Worm (Caenorhabditis elegans) whole organism, L2 larva: ENCODE data around the gene oig-2.

Source experiments
- C34F6.9 ChIP-seq: fragments of 150-350 bp; optimal IDR thresholded peaks from 2 replicates; lab custom pipeline; 2014; ENCODE audit warnings: missing biosample characterization, missing genetic modification characterization
- R02D3.7 ChIP-seq: fragments of 150-350 bp; optimal IDR thresholded peaks from 2 replicates; lab custom pipeline; 2014; ENCODE audit warnings: missing biosample characterization, missing genetic modification characterization
- ZK546.5 ChIP-seq: sonication (generic microtip); optimal IDR thresholded peaks from 2 replicates; lab custom pipeline; 2017; ENCODE audit warnings: missing biosample characterization, missing genetic modification characterization
- alr-1 ChIP-seq: fragments of 150-350 bp; optimal IDR thresholded peaks from 2 replicates; lab custom pipeline; 2014; ENCODE audit warnings: missing biosample characterization, missing genetic modification characterization
- ama-1 ChIP-seq: fragments of 150-350 bp; optimal IDR thresholded peaks from 2 replicates; lab custom pipeline; 2018; ENCODE audit warnings: inconsistent platforms
- blmp-1 ChIP-seq: sonication (generic microtip); optimal IDR thresholded peaks from 2 replicates; lab custom pipeline; 2017; ENCODE audit warnings: missing genetic modification characterization, mild to moderate bottlenecking, missing compliant biosample characterization, antibody characterized with exemption, moderate library complexity; ENCODE audit not compliant: insufficient read depth
- ceh-16 ChIP-seq: fragments of 150-350 bp; optimal IDR thresholded peaks from 2 replicates; lab custom pipeline; 2014; ENCODE audit warnings: missing biosample characterization, missing genetic modification characterization
- ceh-82 ChIP-seq: fragments of 150-350 bp; optimal IDR thresholded peaks from 2 replicates; lab custom pipeline; 2014; ENCODE audit warnings: missing biosample characterization, missing genetic modification characterization
- crh-2 ChIP-seq: sonication (generic microtip); optimal IDR thresholded peaks from 2 replicates; lab custom pipeline; 2017; ENCODE audit warnings: missing biosample characterization, missing genetic modification characterization
- dmd-4 ChIP-seq: sonication (generic microtip); optimal IDR thresholded peaks from 2 replicates; lab custom pipeline; 2017; ENCODE audit warnings: missing biosample characterization, missing genetic modification characterization
- egl-27 ChIP-seq: sonication (generic microtip); optimal IDR thresholded peaks from 3 replicates; lab custom pipeline; 2017; ENCODE audit warnings: missing biosample characterization, missing genetic modification reagents, missing genetic modification characterization
- elt-1 ChIP-seq: fragments of 150-350 bp; optimal IDR thresholded peaks from 2 replicates; lab custom pipeline; 2014; ENCODE audit warnings: missing biosample characterization, missing genetic modification characterization
- elt-3 ChIP-seq: sonication (generic microtip); optimal IDR thresholded peaks from 2 replicates; lab custom pipeline; 2017; ENCODE audit warnings: missing biosample characterization, missing genetic modification characterization
- lin-39 ChIP-seq: fragments of 150-350 bp; optimal IDR thresholded peaks from 2 replicates; lab custom pipeline; 2014; ENCODE audit warnings: missing biosample characterization, missing genetic modification reagents, missing genetic modification characterization
- lsy-2 ChIP-seq, 2 experiments: fragments of 150-350 bp in 1 of 2; sonication (generic microtip) in 1 of 2; optimal IDR thresholded peaks; 2 replicates each; lab custom pipeline; 2014 to 2017; ENCODE audit warnings: missing biosample characterization in 2 of 2, missing genetic modification characterization in 2 of 2
- mbf-1 ChIP-seq: sonication (generic microtip); optimal IDR thresholded peaks from 2 replicates; lab custom pipeline; 2017; ENCODE audit warnings: missing biosample characterization, missing genetic modification characterization
- mdl-1 ChIP-seq, 2 experiments: fragments of 150-350 bp in 1 of 2; sonication (generic microtip) in 1 of 2; optimal IDR thresholded peaks; 2 replicates each; lab custom pipeline; 2017; ENCODE audit warnings: missing biosample characterization in 2 of 2, missing genetic modification characterization in 2 of 2
- nhr-10 ChIP-seq: sonication (generic microtip); optimal IDR thresholded peaks from 2 replicates; lab custom pipeline; 2017; ENCODE audit warnings: missing biosample characterization, missing genetic modification characterization
- nhr-11 ChIP-seq: fragments of 150-350 bp; optimal IDR thresholded peaks from 2 replicates; lab custom pipeline; 2014; ENCODE audit warnings: missing biosample characterization, missing genetic modification characterization
- nhr-21 ChIP-seq: fragments of 150-350 bp; optimal IDR thresholded peaks from 2 replicates; lab custom pipeline; 2014; ENCODE audit warnings: missing biosample characterization, missing genetic modification characterization
- nhr-237 ChIP-seq: fragments of 150-350 bp; optimal IDR thresholded peaks from 2 replicates; lab custom pipeline; 2014; ENCODE audit warnings: missing biosample characterization, missing genetic modification characterization
- nhr-25 ChIP-seq: fragments of 150-350 bp; sonication (generic microtip); optimal IDR thresholded peaks from 3 replicates; lab custom pipeline; 2014; ENCODE audit warnings: missing biosample characterization, missing genetic modification characterization
- nhr-77 ChIP-seq: fragments of 150-350 bp; optimal IDR thresholded peaks from 2 replicates; lab custom pipeline; 2014; ENCODE audit warnings: missing biosample characterization, missing genetic modification characterization
- peb-1 ChIP-seq: fragments of 150-350 bp; optimal IDR thresholded peaks from 2 replicates; lab custom pipeline; 2014; ENCODE audit warnings: missing biosample characterization, missing genetic modification characterization
- sem-4 ChIP-seq: fragments of 150-350 bp; optimal IDR thresholded peaks from 2 replicates; lab custom pipeline; 2014; ENCODE audit warnings: missing biosample characterization, missing genetic modification reagents, missing genetic modification characterization
- skn-1 ChIP-seq: sonication (generic microtip); optimal IDR thresholded peaks from 2 replicates; lab custom pipeline; 2017; ENCODE audit warnings: missing biosample characterization, missing genetic modification characterization
- sma-9 ChIP-seq, 2 experiments: fragments of 150-350 bp in 1 of 2; sonication (generic microtip) in 1 of 2; optimal IDR thresholded peaks; 2 replicates each; lab custom pipeline; 2014 to 2016; ENCODE audit warnings: missing genetic modification characterization in 2 of 2, mild to moderate bottlenecking in 1 of 2, missing biosample characterization in 1 of 2, missing compliant biosample characterization in 1 of 2, missing genetic modification reagents in 1 of 2, moderate library complexity in 1 of 2
- snpc-4 ChIP-seq: fragments of 150-350 bp; optimal IDR thresholded peaks from 2 replicates; lab custom pipeline; 2014; ENCODE audit warnings: missing biosample characterization, missing genetic modification characterization
- unc-39 ChIP-seq: fragments of 150-350 bp; optimal IDR thresholded peaks from 2 replicates; lab custom pipeline; 2014; ENCODE audit warnings: missing biosample characterization, missing genetic modification characterization
- unc-55 ChIP-seq: fragments of 150-350 bp; sonication (generic microtip); optimal IDR thresholded peaks from 3 replicates; lab custom pipeline; 2014; ENCODE audit warnings: missing biosample characterization, missing genetic modification reagents, missing genetic modification characterization
- unc-62 ChIP-seq: fragments of 150-350 bp; optimal IDR thresholded peaks from 2 replicates; lab custom pipeline; 2014; ENCODE audit warnings: missing biosample characterization, missing genetic modification reagents, missing genetic modification characterization
- zag-1 ChIP-seq: fragments of 150-350 bp; optimal IDR thresholded peaks from 2 replicates; lab custom pipeline; 2014; ENCODE audit warnings: missing biosample characterization, missing genetic modification characterization
- ztf-1 ChIP-seq: fragments of 200-800 bp; sonication (Bioruptor generic); conservative IDR thresholded peaks from 2 replicates; pipeline ENCODE4 v1.3.6; 2022; ENCODE audit warnings: missing genetic modification characterization, missing compliant biosample characterization
- ztf-11 ChIP-seq: sonication (generic microtip); optimal IDR thresholded peaks from 2 replicates; lab custom pipeline; 2017; ENCODE audit warnings: missing biosample characterization, missing genetic modification characterization
- ztf-4 ChIP-seq: fragments of 150-350 bp; optimal IDR thresholded peaks from 2 replicates; lab custom pipeline; 2014; ENCODE audit warnings: missing biosample characterization, missing genetic modification characterization

Gene oig-2

DNA sequence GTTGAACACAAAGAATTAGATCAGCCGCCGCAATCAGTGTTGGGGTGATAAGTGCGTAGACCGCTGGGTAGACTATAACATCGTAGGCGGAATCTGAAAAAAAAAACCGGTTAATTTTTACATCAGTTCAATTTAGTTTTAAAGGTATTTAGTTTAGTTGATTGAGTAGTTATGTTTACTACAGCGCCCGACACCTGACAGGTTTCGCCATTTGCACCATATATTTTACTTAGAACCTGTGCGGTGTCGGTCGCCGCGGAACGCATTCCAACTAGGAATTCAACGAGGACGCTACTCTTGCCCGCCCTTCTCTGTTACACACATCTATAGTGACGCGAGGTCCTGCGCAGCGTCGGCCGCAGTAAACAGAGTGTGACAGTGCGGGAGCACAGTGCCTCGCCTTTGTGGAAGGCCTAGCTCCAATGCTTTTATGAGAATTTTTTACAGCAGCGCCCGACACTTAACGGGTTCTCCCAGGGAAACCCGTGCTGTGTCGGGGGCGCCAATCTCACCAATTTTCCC lies 39.5 kb downstream of the oig-2 start:
- no peak for TF ChIP-seq lin-39 (tag; lab: Kevin White, UChicago)
- peak; percentile 63 for TF ChIP-seq snpc-4 (tag; lab: Kevin White, UChicago)
- TF ChIP-seq mdl-1 (tag; optimal IDR thresholded peaks at IDR 0.05; lab: Kevin White, UChicago) = no peak

DNA sequence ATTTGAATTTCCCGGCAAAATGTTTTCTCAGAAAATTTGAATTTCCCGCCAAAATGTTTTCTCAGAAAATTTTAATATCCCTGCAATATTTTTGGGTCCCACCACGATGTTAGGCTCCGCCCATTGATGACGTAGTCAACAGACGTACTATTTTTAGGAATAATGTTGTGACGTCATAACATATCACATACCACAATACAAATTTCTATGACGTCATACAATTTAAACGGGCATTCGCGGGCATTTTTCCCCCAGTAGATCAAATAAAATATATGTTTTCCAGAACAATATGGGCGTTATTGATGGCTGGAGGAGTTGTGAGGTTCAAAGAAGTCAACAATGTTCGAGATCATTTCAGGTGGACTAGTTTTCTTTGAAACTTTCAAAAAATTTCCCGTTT lies 41.7 kb downstream of the oig-2 start:
- TF ChIP-seq nhr-77 (no peak), nhr-25 (tag; lab: Kevin White, UChicago) (no peak), crh-2 (tag; lab: Kevin White, UChicago) (no peak), nhr-11 (no peak), unc-55 (GFP tag; lab: Kevin White, UChicago) (no peak), alr-1 (tag; lab: Kevin White, UChicago) (no peak), snpc-4 (tag; lab: Kevin White, UChicago) (no peak), ceh-16 (tag; lab: Kevin White, UChicago) (no peak), ztf-4 (tag; lab: Kevin White, UChicago) (no peak), ztf-1 (no peak), ztf-11 (tag; lab: Kevin White, UChicago) (no peak), unc-62 (no peak), sem-4 (tag; lab: Kevin White, UChicago) (no peak), R02D3.7 (no peak), zag-1 (tag; lab: Kevin White, UChicago) (no peak), lsy-2 (tag; optimal IDR thresholded peaks at IDR 0.05; lab: Kevin White, UChicago) (no peak)

DNA sequence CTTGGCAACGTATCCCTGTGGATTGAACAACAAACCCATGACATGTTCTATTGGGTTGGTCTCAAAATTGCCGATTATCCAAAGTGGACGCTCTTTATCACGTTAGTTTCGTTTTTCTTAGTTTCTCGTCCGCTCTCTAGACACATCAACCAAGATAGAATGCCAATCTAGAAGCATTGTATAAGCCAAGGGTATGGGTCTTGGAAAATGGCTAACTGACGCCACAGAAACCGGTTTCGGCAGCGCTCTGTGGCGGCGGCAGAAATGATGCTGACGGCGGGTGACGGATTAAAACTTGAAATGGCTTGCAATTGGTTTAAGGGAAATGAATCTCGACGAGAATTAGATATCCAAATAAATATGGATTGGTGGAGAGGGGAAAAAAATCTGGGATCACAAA lies 42.4 kb downstream of the oig-2 start:
- TF ChIP-seq ceh-82 = no peak
- TF ChIP-seq ZK546.5 = no peak
- TF ChIP-seq ztf-11 (tag; lab: Kevin White, UChicago) = no peak
- no peak for TF ChIP-seq lin-39 (tag; lab: Kevin White, UChicago)
- no peak for TF ChIP-seq nhr-237 (tag; lab: Kevin White, UChicago)
- TF ChIP-seq egl-27 (tag; lab: Kevin White, UChicago) = no peak
- peak; percentile 27 for TF ChIP-seq nhr-21 (tag; lab: Kevin White, UChicago)
- TF ChIP-seq sma-9 (GFP tag; optimal IDR thresholded peaks at IDR 0.05; lab: Kevin White, UChicago) = no peak
- no peak for TF ChIP-seq sma-9 (tag; optimal IDR thresholded peaks at IDR 0.05; lab: Kevin White, UChicago)
- peak; percentile 33 for TF ChIP-seq peb-1 (tag; lab: Kevin White, UChicago)

DNA sequence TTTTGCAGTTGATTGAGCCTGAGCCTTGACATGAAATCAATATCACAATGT lies 42.6 kb downstream of the oig-2 start, which contains the start of gene ptr-18:
ptr-18 (plus strand) TSS at position 9 of the 51 bp plus-strand sequence.
- no peak for TF ChIP-seq blmp-1
- no peak for TF ChIP-seq C34F6.9 (tag; lab: Kevin White, UChicago)
- TF ChIP-seq nhr-237 (tag; lab: Kevin White, UChicago) = no peak
- no peak for TF ChIP-seq unc-62
- no peak for TF ChIP-seq mdl-1 (tag; optimal IDR thresholded peaks at IDR 0.05; lab: Kevin White, UChicago)
- no peak for TF ChIP-seq dmd-4 (tag; lab: Kevin White, UChicago)
- TF ChIP-seq nhr-77 = no peak
- no peak for TF ChIP-seq mbf-1 (tag; lab: Kevin White, UChicago)
- TF ChIP-seq unc-39 (tag; lab: Kevin White, UChicago) = no peak
- no peak for TF ChIP-seq nhr-10 (tag; lab: Kevin White, UChicago)
- no peak for TF ChIP-seq R02D3.7
- no peak for TF ChIP-seq zag-1 (tag; lab: Kevin White, UChicago)
- no peak for TF ChIP-seq ceh-82
- TF ChIP-seq sma-9 (GFP tag; optimal IDR thresholded peaks at IDR 0.05; lab: Kevin White, UChicago) = no peak
- TF ChIP-seq sma-9 (tag; optimal IDR thresholded peaks at IDR 0.05; lab: Kevin White, UChicago) = no peak
- TF ChIP-seq, all 48 proteins: peak for 0

DNA sequence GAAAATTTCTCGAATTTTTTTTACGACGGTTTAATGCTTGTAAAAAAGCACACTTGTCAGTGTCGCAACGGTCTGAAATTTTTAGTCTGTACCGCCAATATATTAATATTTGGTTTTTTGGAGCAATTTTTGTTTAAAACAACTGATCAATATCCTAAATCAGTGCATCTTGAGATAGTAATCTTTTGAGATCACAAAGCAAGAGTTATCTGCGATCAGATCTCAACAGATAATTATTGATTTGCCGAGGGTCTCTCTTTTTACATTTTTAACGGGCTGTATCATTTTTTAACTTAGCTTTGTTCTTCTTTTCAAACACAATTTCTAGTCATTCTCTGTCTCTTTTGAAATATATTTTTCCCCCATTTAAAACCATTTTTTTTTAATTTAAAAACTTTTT lies 42.8 kb downstream of the oig-2 start:
- peak; percentile 75 for TF ChIP-seq elt-1 (tag; lab: Kevin White, UChicago)
- TF ChIP-seq nhr-77 = no peak
- TF ChIP-seq skn-1 (tag; lab: Kevin White, UChicago) = no peak
- TF ChIP-seq unc-62 = no peak
- no peak for TF ChIP-seq ama-1 (lab: Kevin White, UChicago)
- TF ChIP-seq crh-2 (tag; lab: Kevin White, UChicago) = no peak
- no peak for TF ChIP-seq elt-3
